Fruit fly (Drosophila melanogaster) whole organism, adult: ENCODE measurements around the gene fz2.

Experiments
- CG7045 ChIP-seq: fragments of 200-800 bp; sonication (Bioruptor generic); optimal IDR thresholded peaks from 2 replicates; lab custom pipeline; 2017; ENCODE audit warnings: missing biosample characterization, mild to moderate bottlenecking, missing genetic modification characterization
- Clk ChIP-seq: fragments of 200-800 bp; sonication (Bioruptor generic); optimal IDR thresholded peaks from 2 replicates; lab custom pipeline; 2017; ENCODE audit warnings: missing biosample characterization, missing genetic modification characterization
- Crg-1 ChIP-seq: fragments of 200-800 bp; sonication (Bioruptor generic); optimal IDR thresholded peaks from 2 replicates; lab custom pipeline; 2016; ENCODE audit warnings: missing biosample characterization, missing genetic modification characterization
- bab1 ChIP-seq: fragments of 200-800 bp; sonication (Bioruptor generic); optimal IDR thresholded peaks from 3 replicates; lab custom pipeline; 2019; ENCODE audit warnings: missing biosample characterization, mild to moderate bottlenecking, missing genetic modification characterization, moderate library complexity
- cic ChIP-seq: fragments of 200-800 bp; sonication (Bioruptor generic); optimal IDR thresholded peaks from 2 replicates; lab custom pipeline; 2017; ENCODE audit warnings: missing biosample characterization, mild to moderate bottlenecking, missing genetic modification characterization, moderate library complexity
- cnc ChIP-seq, 2 experiments: fragments of >200 bp; optimal IDR thresholded peaks; 2 replicates each; lab custom pipeline; 2017
- kay ChIP-seq: fragments of 200-800 bp; sonication (Bioruptor generic); peaks from one replicate; lab custom pipeline; 2016; ENCODE audit warnings: missing biosample characterization, missing genetic modification characterization, borderline replicate concordance
- pad ChIP-seq: fragments of 200-800 bp; sonication (Bioruptor generic); optimal IDR thresholded peaks from 3 replicates; lab custom pipeline; 2017; ENCODE audit warnings: missing biosample characterization, missing genetic modification characterization, mild to moderate bottlenecking, moderate library complexity, missing genetic modification reagents

- TF ChIP-seq CG7045 (GFP tag; lab: Kevin White, UChicago) (no peak), kay (no peak), cnc (optimal IDR thresholded peaks at IDR 0.05; lab: Kevin White, UChicago) (no peak), pad (GFP tag; lab: Kevin White, UChicago) (no peak), bab1 (GFP tag; lab: Kevin White, UChicago) (no peak), cic (no peak), Crg-1 (GFP tag; lab: Kevin White, UChicago) (no peak), Clk (GFP tag; lab: Kevin White, UChicago) (no peak)
Observed at dm6 chr3L:19166298-19166937, 68.8 kb downstream of the fz2 start.
